Worm (Caenorhabditis elegans) whole organism, midembryonic: Measurements from ENCODE around the gene ndub-2.

Experiments used
- T22C8.4 ChIP-seq: fragments of 200-800 bp; sonication (Bioruptor generic); IDR thresholded peaks from 2 replicates; pipeline ENCODE4 v1.3.6; 2022; ENCODE audit warnings: missing genetic modification characterization, missing compliant biosample characterization
- klf-2 ChIP-seq: fragments of 200-800 bp; sonication (Bioruptor generic); conservative IDR thresholded peaks from 2 replicates; pipeline ENCODE4 v1.3.6; 2022; ENCODE audit warnings: missing genetic modification reagents, missing genetic modification characterization, missing compliant biosample characterization
- ref-1 ChIP-seq: fragments of 200-800 bp; sonication (Bioruptor generic); conservative IDR thresholded peaks from 2 replicates; pipeline ENCODE4 v1.3.6; 2022; ENCODE audit warnings: missing genetic modification reagents, missing genetic modification characterization, missing compliant biosample characterization
- tab-1 ChIP-seq: fragments of 200-800 bp; sonication (Bioruptor generic); IDR thresholded peaks from 2 replicates; pipeline ENCODE4 v1.3.6; 2022; ENCODE audit warnings: missing genetic modification characterization, missing compliant biosample characterization
- ztf-29 ChIP-seq: fragments of 200-800 bp; sonication (Bioruptor generic); IDR thresholded peaks from 2 replicates; pipeline ENCODE4 v1.3.6; 2022; ENCODE audit warnings: missing genetic modification reagents, missing genetic modification characterization, missing compliant biosample characterization

ce11 chrII:9026348-9026747 is 30.2 kb downstream of the ndub-2 start:
- TF ChIP-seq klf-2 (GFP tag; lab: Robert Waterston, UW) = no peak
- TF ChIP-seq ztf-29 (GFP tag; lab: Robert Waterston, UW) = no peak
- TF ChIP-seq ref-1 (GFP tag; lab: Robert Waterston, UW) = no peak
- no peak for TF ChIP-seq T22C8.4 (GFP tag; lab: Robert Waterston, UW)
- no peak for TF ChIP-seq tab-1
